Worm (Caenorhabditis elegans): ENCODE measurements around the gene srg-37.

DNA sequence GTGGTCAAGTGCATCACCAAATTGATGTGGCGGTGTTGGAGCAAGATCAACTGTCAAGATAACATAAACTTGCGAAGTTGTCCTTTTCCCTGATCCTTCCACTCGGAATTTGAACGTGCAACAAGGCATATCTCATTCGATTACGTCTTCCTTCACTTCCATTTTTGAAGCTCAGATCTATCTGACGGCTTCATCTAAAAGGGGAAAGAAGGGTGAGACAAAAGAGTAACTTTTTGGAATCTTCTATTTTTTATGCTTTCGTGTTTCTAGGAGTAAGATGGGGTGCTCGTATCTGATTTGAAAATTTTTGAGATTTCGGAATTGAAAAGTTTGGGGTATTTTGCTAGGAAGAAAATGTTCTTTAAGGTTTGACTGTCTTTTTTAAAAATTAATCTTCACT is 32.3 kb upstream of the srg-37 start:
- TF ChIP-seq nhr-12 (tag; optimal IDR thresholded peaks at IDR 0.05) (no peak), lsy-2 (tag; optimal IDR thresholded peaks at IDR 0.05) (no peak), nhr-6 (tag; optimal IDR thresholded peaks at IDR 0.05) (no peak), unc-62 (GFP tag; optimal IDR thresholded peaks at IDR 0.05) (no peak), aly-2 (tag; optimal IDR thresholded peaks at IDR 0.05) (no peak)

Data from whole organism, L2 larva.